Fruit fly (Drosophila melanogaster) whole organism, adult: Measurements from ENCODE around the gene CG9555.
A peak's percentile ranks its signal among the peaks of the same experiment; 100 is the strongest.

Experiments
- CG11617 ChIP-seq: fragments of 200-800 bp; sonication (Bioruptor generic); optimal IDR thresholded peaks from 2 replicates; lab custom pipeline; 2017; ENCODE audit warnings: mild to moderate bottlenecking, missing biosample characterization, missing genetic modification reagents, missing genetic modification characterization
- CG12768 ChIP-seq: fragments of 200-800 bp; sonication (Bioruptor generic); optimal IDR thresholded peaks from 2 replicates; lab custom pipeline; 2017; ENCODE audit warnings: missing biosample characterization, missing genetic modification characterization, mild to moderate bottlenecking, moderate library complexity, missing genetic modification reagents
- CG14711 ChIP-seq: fragments of 200-800 bp; sonication (Bioruptor generic); optimal IDR thresholded peaks from 2 replicates; lab custom pipeline; 2018; ENCODE audit warnings: missing biosample characterization, mild to moderate bottlenecking, missing genetic modification characterization, moderate library complexity
- CG1620 ChIP-seq: fragments of 200-800 bp; sonication (Bioruptor generic); optimal IDR thresholded peaks from 2 replicates; lab custom pipeline; 2016; ENCODE audit warnings: missing biosample characterization, missing genetic modification characterization
- CG33017 ChIP-seq: fragments of 200-800 bp; sonication (Bioruptor generic); optimal IDR thresholded peaks from 2 replicates; lab custom pipeline; 2018; ENCODE audit warnings: missing biosample characterization, mild to moderate bottlenecking, missing genetic modification characterization, moderate library complexity
- CG5204 ChIP-seq: fragments of 200-800 bp; sonication (Bioruptor generic); optimal IDR thresholded peaks from 2 replicates; lab custom pipeline; 2016; ENCODE audit warnings: missing biosample characterization, missing genetic modification characterization
- CG7045 ChIP-seq: fragments of 200-800 bp; sonication (Bioruptor generic); optimal IDR thresholded peaks from 2 replicates; lab custom pipeline; 2017; ENCODE audit warnings: missing biosample characterization, mild to moderate bottlenecking, missing genetic modification characterization
- CG7101 ChIP-seq: fragments of 200-800 bp; sonication (Bioruptor generic); optimal IDR thresholded peaks from 2 replicates; lab custom pipeline; 2018; ENCODE audit warnings: missing biosample characterization, mild to moderate bottlenecking, missing genetic modification characterization, moderate library complexity
- Clk ChIP-seq: fragments of 200-800 bp; sonication (Bioruptor generic); optimal IDR thresholded peaks from 2 replicates; lab custom pipeline; 2017; ENCODE audit warnings: missing biosample characterization, missing genetic modification characterization
- Crg-1 ChIP-seq: fragments of 200-800 bp; sonication (Bioruptor generic); optimal IDR thresholded peaks from 2 replicates; lab custom pipeline; 2016; ENCODE audit warnings: missing biosample characterization, missing genetic modification characterization
- Hr96 ChIP-seq: fragments of 200-800 bp; sonication (Bioruptor generic); optimal IDR thresholded peaks from 2 replicates; lab custom pipeline; 2016; ENCODE audit warnings: missing biosample characterization, missing genetic modification characterization
- Mnt ChIP-seq: fragments of 200-800 bp; sonication (Bioruptor generic); optimal IDR thresholded peaks from 2 replicates; lab custom pipeline; 2016; ENCODE audit warnings: missing biosample characterization, mild to moderate bottlenecking, missing genetic modification characterization
- bab1 ChIP-seq: fragments of 200-800 bp; sonication (Bioruptor generic); optimal IDR thresholded peaks from 3 replicates; lab custom pipeline; 2019; ENCODE audit warnings: missing biosample characterization, mild to moderate bottlenecking, missing genetic modification characterization, moderate library complexity
- cic ChIP-seq: fragments of 200-800 bp; sonication (Bioruptor generic); optimal IDR thresholded peaks from 2 replicates; lab custom pipeline; 2017; ENCODE audit warnings: missing biosample characterization, mild to moderate bottlenecking, missing genetic modification characterization, moderate library complexity
- cnc ChIP-seq, 2 experiments: fragments of >200 bp; optimal IDR thresholded peaks; 2 replicates each; lab custom pipeline; 2017
- kay ChIP-seq: fragments of 200-800 bp; sonication (Bioruptor generic); peaks from one replicate; lab custom pipeline; 2016; ENCODE audit warnings: missing biosample characterization, missing genetic modification characterization, borderline replicate concordance
- ovo ChIP-seq: fragments of 200-800 bp; sonication (Bioruptor generic); optimal IDR thresholded peaks from 2 replicates; lab custom pipeline; 2016; ENCODE audit warnings: missing biosample characterization, missing genetic modification characterization
- pad ChIP-seq: fragments of 200-800 bp; sonication (Bioruptor generic); optimal IDR thresholded peaks from 3 replicates; lab custom pipeline; 2017; ENCODE audit warnings: missing biosample characterization, missing genetic modification characterization, mild to moderate bottlenecking, moderate library complexity, missing genetic modification reagents
- tj ChIP-seq: fragments of 200-800 bp; sonication (Bioruptor generic); optimal IDR thresholded peaks from 3 replicates; lab custom pipeline; 2017; ENCODE audit warnings: missing biosample characterization, mild to moderate bottlenecking, missing genetic modification characterization, moderate library complexity
- toe ChIP-seq: fragments of 200-800 bp; sonication (Bioruptor generic); optimal IDR thresholded peaks from 2 replicates; lab custom pipeline; 2016; ENCODE audit warnings: missing biosample characterization, missing genetic modification characterization

CG9555 gene

dm6 chr2L:8984614-8985318 lies 6.8 kb upstream of the CG9555 start, which contains the start of gene CG13101:
CG13101 (minus strand) TSS chr2L:8984872.
- TF ChIP-seq Crg-1 (GFP tag; lab: Kevin White, UChicago) (peak; percentile 63), tj (GFP tag; lab: Kevin White, UChicago) (peak; percentile 57), Clk (no peak), Hr96 (GFP tag; lab: Kevin White, UChicago) (no peak), kay (GFP tag; lab: Kevin White, UChicago) (no peak), Mnt (GFP tag; lab: Kevin White, UChicago) (peak; percentile 54), CG7101 (tag; lab: Kevin White, UChicago) (peak; percentile 84), cic (no peak), toe (GFP tag; lab: Kevin White, UChicago) (no peak), CG11617 (GFP tag; lab: Kevin White, UChicago) (peak; percentile 64), CG5204 (GFP tag; lab: Kevin White, UChicago) (peak; percentile 53), pad (peak; percentile 42), CG12768 (GFP tag; lab: Kevin White, UChicago) (peak; percentile 31), CG1620 (peak; percentile 46), CG14711 (tag; lab: Kevin White, UChicago) (peak; percentile 79), CG33017 (tag; lab: Kevin White, UChicago) (peak; percentile 63), bab1 (GFP tag; lab: Kevin White, UChicago) (peak; percentile 89), ovo (GFP tag; lab: Kevin White, UChicago) (peak; percentile 73), cnc (optimal IDR thresholded peaks at IDR 0.05; lab: Kevin White, UChicago) (no peak), CG7045 (GFP tag; lab: Kevin White, UChicago) (peak; percentile 52)

- TF ChIP-seq kay (GFP tag; lab: Kevin White, UChicago) (peak; percentile 77), Hr96 (GFP tag; lab: Kevin White, UChicago) (no peak), cic (peak; percentile 7)
These were observed 4.1 kb upstream of the CG9555 start for dm6 chr2L:8987251-8987937.

DNA sequence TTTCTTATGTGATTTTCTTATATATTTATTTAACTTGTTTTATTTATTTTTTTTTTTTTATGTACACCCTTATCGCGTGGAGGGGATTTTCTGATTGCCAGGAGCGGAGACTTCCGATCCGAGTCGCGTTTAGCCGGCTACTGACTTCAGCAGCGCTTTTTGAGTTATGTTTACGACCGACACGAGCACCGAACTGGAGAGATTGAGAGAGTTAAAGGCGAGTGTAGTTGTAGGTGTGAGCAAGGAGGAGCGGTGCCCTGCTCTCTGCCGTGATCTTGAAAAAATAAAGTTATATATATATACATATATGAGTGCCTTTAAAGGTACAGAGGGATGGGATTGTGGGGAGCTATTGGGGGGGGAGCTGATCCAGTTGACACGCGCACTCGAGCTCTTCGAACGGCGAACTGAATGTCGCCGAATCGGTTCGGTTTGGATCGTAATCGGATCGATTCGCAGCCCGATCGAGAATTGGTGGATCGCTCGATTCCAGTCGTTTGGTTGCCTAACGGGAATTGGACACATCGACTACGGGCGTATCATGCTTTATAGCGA lies 2.4 kb upstream of the CG9555 start, which contains the start of gene rost:
Gene rost, minus strand, starts transcription at position 503 of the 555 bp plus-strand sequence.
- no peak for TF ChIP-seq CG12768 (GFP tag; lab: Kevin White, UChicago)
- peak; percentile 10 for TF ChIP-seq kay (GFP tag; lab: Kevin White, UChicago)
- no peak for TF ChIP-seq CG33017 (tag; lab: Kevin White, UChicago)
- peak; percentile 39 for TF ChIP-seq tj (GFP tag; lab: Kevin White, UChicago)
- no peak for TF ChIP-seq CG7101 (tag; lab: Kevin White, UChicago)
- TF ChIP-seq ovo (GFP tag; lab: Kevin White, UChicago) = peak; percentile 80
- peak; percentile 83 for TF ChIP-seq Mnt (GFP tag; lab: Kevin White, UChicago)
- TF ChIP-seq Clk = no peak
- TF ChIP-seq CG5204 (GFP tag; lab: Kevin White, UChicago) = no peak
- TF ChIP-seq pad = peak; percentile 59
- no peak for TF ChIP-seq Hr96 (GFP tag; lab: Kevin White, UChicago)
- TF ChIP-seq CG1620 = no peak
- TF ChIP-seq CG7045 (GFP tag; lab: Kevin White, UChicago) = no peak
- no peak for TF ChIP-seq cic
- TF ChIP-seq Crg-1 (GFP tag; lab: Kevin White, UChicago) = no peak
- TF ChIP-seq toe (GFP tag; lab: Kevin White, UChicago) = no peak
- TF ChIP-seq CG14711 (tag; lab: Kevin White, UChicago) = no peak
- TF ChIP-seq bab1 (GFP tag; lab: Kevin White, UChicago) = no peak
- TF ChIP-seq cnc (optimal IDR thresholded peaks at IDR 0.05; lab: Kevin White, UChicago) = no peak
- TF ChIP-seq CG11617 (GFP tag; lab: Kevin White, UChicago) = no peak

DNA sequence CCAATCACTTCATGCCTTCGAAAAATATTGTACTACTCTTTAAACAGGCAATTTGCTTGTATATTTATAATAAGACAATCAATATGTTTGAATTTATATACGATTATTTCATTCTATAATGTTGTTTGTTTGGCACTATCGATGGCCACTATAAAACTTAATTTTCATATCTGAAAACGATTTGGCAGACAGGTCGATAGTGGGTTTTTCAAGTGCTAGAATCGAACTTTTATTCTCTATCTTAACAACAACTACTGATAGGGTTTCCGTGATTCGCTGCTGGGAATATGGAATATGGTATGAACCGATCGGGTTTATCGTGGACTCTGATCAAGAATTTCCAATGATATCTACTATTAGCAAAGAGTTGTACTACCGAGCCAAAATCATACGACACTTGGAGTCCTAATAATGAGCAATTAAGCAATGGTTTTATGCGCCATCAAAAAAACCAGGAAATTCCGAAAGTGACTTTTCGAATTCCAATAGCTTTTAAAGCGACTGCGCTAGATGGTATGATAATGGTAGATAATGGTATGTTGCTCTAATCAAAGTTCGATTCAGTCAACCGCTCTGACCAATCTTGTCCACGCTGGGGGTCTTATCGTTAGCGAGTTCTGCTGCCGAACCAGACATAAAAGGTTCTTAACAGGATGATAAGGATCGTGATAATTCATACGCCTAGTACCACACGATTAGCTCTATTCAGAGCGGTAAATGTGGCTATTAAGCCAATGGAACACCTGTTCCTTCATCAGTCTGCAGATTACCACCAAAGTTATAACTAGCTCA lies 2.3 kb downstream of the CG9555 start, which contains the start of gene CG17906:
Gene CG17906, plus strand, starts transcription at position 742 of the 792 bp plus-strand sequence.
- TF ChIP-seq ovo (GFP tag; lab: Kevin White, UChicago) = no peak
- no peak for TF ChIP-seq bab1 (GFP tag; lab: Kevin White, UChicago)
- TF ChIP-seq CG7045 (GFP tag; lab: Kevin White, UChicago) = no peak
- no peak for TF ChIP-seq CG11617 (GFP tag; lab: Kevin White, UChicago)
- no peak for TF ChIP-seq cnc (optimal IDR thresholded peaks at IDR 0.05; lab: Kevin White, UChicago)

DNA sequence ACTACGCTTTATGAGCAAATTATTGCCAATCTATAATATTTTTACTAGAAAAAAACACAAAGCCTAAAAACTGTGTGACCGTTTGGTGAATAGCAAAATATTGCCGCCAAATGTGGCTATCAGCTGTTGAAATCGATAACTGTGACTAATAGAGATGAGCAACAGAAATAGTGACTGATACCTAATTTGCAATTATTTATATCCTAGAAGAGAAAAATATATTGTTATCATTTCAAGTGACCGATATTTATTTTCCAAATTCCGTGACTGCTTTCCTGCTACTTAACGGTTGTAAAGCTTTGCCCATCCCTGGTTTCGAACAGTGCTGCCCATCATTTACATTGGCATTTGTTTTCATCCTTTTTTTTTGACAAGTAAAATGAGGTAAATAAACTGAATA lies 5.8 kb downstream of the CG9555 start, which contains the start of the genes alien and CG18661:
Gene alien, minus strand, starts transcription at position 95 of the 400 bp plus-strand sequence.
Gene CG18661, plus strand, starts transcription at position 321 of the 400 bp plus-strand sequence.
- TF ChIP-seq toe (GFP tag; lab: Kevin White, UChicago) (peak; percentile 89), CG7101 (tag; lab: Kevin White, UChicago) (peak; percentile 74), CG12768 (GFP tag; lab: Kevin White, UChicago) (peak; percentile 68), pad (peak; percentile 51), CG11617 (GFP tag; lab: Kevin White, UChicago) (peak; percentile 56), Mnt (GFP tag; lab: Kevin White, UChicago) (peak; percentile 55), ovo (GFP tag; lab: Kevin White, UChicago) (peak; percentile 28), CG14711 (tag; lab: Kevin White, UChicago) (peak; percentile 74), CG5204 (GFP tag; lab: Kevin White, UChicago) (peak; percentile 88), CG7045 (GFP tag; lab: Kevin White, UChicago) (peak; percentile 80), Crg-1 (GFP tag; lab: Kevin White, UChicago) (peak; percentile 59), bab1 (GFP tag; lab: Kevin White, UChicago) (peak; percentile 71), cnc (optimal IDR thresholded peaks at IDR 0.05; lab: Kevin White, UChicago) (no peak), Hr96 (GFP tag; lab: Kevin White, UChicago) (peak; percentile 84), cic (peak; percentile 29), kay (GFP tag; lab: Kevin White, UChicago) (peak; percentile 98), CG1620 (peak; percentile 76), Clk (peak; percentile 92), tj (GFP tag; lab: Kevin White, UChicago) (peak; percentile 36), CG33017 (tag; lab: Kevin White, UChicago) (peak; percentile 31)
